Fruit fly (Drosophila melanogaster) whole organism, prepupa: ENCODE data around the gene CG33725.

Experiments
- CG10631 ChIP-seq: fragments of 200-800 bp; sonication (Bioruptor generic); optimal IDR thresholded peaks from 2 replicates; lab custom pipeline; 2016; ENCODE audit warnings: missing biosample characterization, missing genetic modification characterization
- CG10669 ChIP-seq: fragments of 200-800 bp; sonication (Bioruptor generic); optimal IDR thresholded peaks from 3 replicates; lab custom pipeline; 2018; ENCODE audit warnings: missing biosample characterization, mild to moderate bottlenecking, missing genetic modification characterization, moderate library complexity
- CG11294 ChIP-seq: fragments of 200-800 bp; sonication (Bioruptor generic); IDR thresholded peaks from 2 replicates; pipeline ENCODE4 v1.3.6; 2022; ENCODE audit warnings: missing biosample characterization, missing genetic modification characterization
- CG11762 ChIP-seq: fragments of 200-800 bp; sonication (Bioruptor generic); optimal IDR thresholded peaks from 3 replicates; lab custom pipeline; 2016; ENCODE audit warnings: missing biosample characterization, missing genetic modification characterization; ENCODE audit not compliant: insufficient read depth
- CG11902 ChIP-seq: fragments of 200-800 bp; sonication (Bioruptor generic); optimal IDR thresholded peaks from 3 replicates; lab custom pipeline; 2016; ENCODE audit warnings: missing biosample characterization, missing genetic modification characterization
- CG15336 ChIP-seq: fragments of 200-800 bp; sonication (Bioruptor generic); IDR thresholded peaks from 2 replicates; pipeline ENCODE4 v1.3.6; 2022; ENCODE audit warnings: missing biosample characterization, missing genetic modification characterization
- CG1621 ChIP-seq: fragments of 200-800 bp; sonication (Bioruptor generic); optimal IDR thresholded peaks from 3 replicates; lab custom pipeline; 2018; ENCODE audit warnings: missing biosample characterization, mild to moderate bottlenecking, missing genetic modification characterization
- CG16779 ChIP-seq: fragments of 200-800 bp; sonication (Bioruptor generic); optimal IDR thresholded peaks from 3 replicates; lab custom pipeline; 2017; ENCODE audit warnings: missing biosample characterization, mild to moderate bottlenecking, missing genetic modification characterization
- CG3032 ChIP-seq: fragments of 200-800 bp; optimal IDR thresholded peaks from 2 replicates; lab custom pipeline; 2019; ENCODE audit warnings: missing biosample characterization, mild to moderate bottlenecking, missing genetic modification characterization, moderate library complexity
- CG31627 ChIP-seq: fragments of 200-800 bp; sonication (Bioruptor generic); optimal IDR thresholded peaks from 3 replicates; lab custom pipeline; 2016; ENCODE audit warnings: missing biosample characterization, missing genetic modification characterization
- CG34406 ChIP-seq: fragments of 200-800 bp; sonication (Bioruptor generic); optimal IDR thresholded peaks from 3 replicates; lab custom pipeline; 2016; ENCODE audit warnings: missing biosample characterization, missing genetic modification characterization
- CG3919 ChIP-seq: fragments of 200-800 bp; sonication (Bioruptor generic); optimal IDR thresholded peaks from 3 replicates; lab custom pipeline; 2016; ENCODE audit warnings: missing biosample characterization, missing genetic modification characterization
- CG4318 ChIP-seq: fragments of 200-800 bp; sonication (Bioruptor generic); optimal IDR thresholded peaks from 3 replicates; lab custom pipeline; 2017; ENCODE audit warnings: missing biosample characterization, mild to moderate bottlenecking, missing genetic modification characterization
- CG6163 ChIP-seq: fragments of 200-800 bp; sonication (Bioruptor generic); IDR thresholded peaks from 3 replicates; pipeline ENCODE4 v1.3.6; 2022; ENCODE audit warnings: missing biosample characterization, missing genetic modification characterization
- CG6792 ChIP-seq: fragments of 200-800 bp; sonication (Bioruptor generic); optimal IDR thresholded peaks from 3 replicates; lab custom pipeline; 2016; ENCODE audit warnings: missing biosample characterization, missing genetic modification characterization
- CG6808 ChIP-seq: fragments of 200-800 bp; sonication (Bioruptor generic); optimal IDR thresholded peaks from 3 replicates; lab custom pipeline; 2017; ENCODE audit warnings: missing biosample characterization, missing genetic modification characterization, mild to moderate bottlenecking, moderate library complexity, missing genetic modification reagents
- CG8119 ChIP-seq: fragments of 200-800 bp; sonication (Bioruptor generic); IDR thresholded peaks from 3 replicates; pipeline ENCODE4 v1.3.6; 2022; ENCODE audit warnings: missing biosample characterization, missing genetic modification characterization
- CG8319 ChIP-seq: fragments of 200-800 bp; sonication (Bioruptor generic); optimal IDR thresholded peaks from 3 replicates; lab custom pipeline; 2016; ENCODE audit warnings: missing biosample characterization, missing genetic modification characterization
- CG8632 ChIP-seq: fragments of 200-800 bp; sonication (Bioruptor generic); optimal IDR thresholded peaks from 3 replicates; lab custom pipeline; 2016; ENCODE audit warnings: missing biosample characterization, missing genetic modification characterization
- CG9139 ChIP-seq: fragments of 200-800 bp; sonication (Bioruptor generic); optimal IDR thresholded peaks from 3 replicates; lab custom pipeline; 2017; ENCODE audit warnings: missing biosample characterization, mild to moderate bottlenecking, missing genetic modification characterization
- Eip75B ChIP-seq: fragments of 200-800 bp; sonication (Bioruptor generic); optimal IDR thresholded peaks from 3 replicates; lab custom pipeline; 2016; ENCODE audit warnings: missing biosample characterization, missing genetic modification characterization
- Eip78C ChIP-seq: fragments of 200-800 bp; sonication (Bioruptor generic); peaks from one replicate; lab custom pipeline; 2016; ENCODE audit warnings: missing biosample characterization, missing genetic modification characterization
- Eip93F ChIP-seq: fragments of 200-800 bp; sonication (Bioruptor generic); optimal IDR thresholded peaks from 2 replicates; lab custom pipeline; 2016; ENCODE audit warnings: missing biosample characterization, mild to moderate bottlenecking, missing genetic modification characterization
- Ets21C ChIP-seq: fragments of 200-800 bp; sonication (Bioruptor generic); optimal IDR thresholded peaks from 3 replicates; lab custom pipeline; 2016; ENCODE audit warnings: missing biosample characterization, missing genetic modification characterization
- Ets96B ChIP-seq: fragments of 200-800 bp; optimal IDR thresholded peaks from 2 replicates; lab custom pipeline; 2019; ENCODE audit warnings: missing biosample characterization, mild to moderate bottlenecking, missing genetic modification characterization, moderate library complexity
- Gug ChIP-seq: fragments of 200-800 bp; sonication (Bioruptor generic); IDR thresholded peaks from 2 replicates; pipeline ENCODE4 v1.3.6; 2022; ENCODE audit warnings: missing biosample characterization, missing genetic modification characterization
- Hr38 ChIP-seq: sonication (Bioruptor generic); optimal IDR thresholded peaks from 2 replicates; lab custom pipeline; 2016; ENCODE audit warnings: missing biosample characterization, missing genetic modification characterization
- Hr39 ChIP-seq: fragments of 200-800 bp; sonication (Bioruptor generic); optimal IDR thresholded peaks from 2 replicates; lab custom pipeline; 2016; ENCODE audit warnings: missing biosample characterization, missing genetic modification characterization
- Hr4 ChIP-seq: fragments of 200-800 bp; sonication (Bioruptor generic); optimal IDR thresholded peaks from 3 replicates; lab custom pipeline; 2016; ENCODE audit warnings: missing biosample characterization, missing genetic modification characterization
- Met ChIP-seq: fragments of 200-800 bp; sonication (Bioruptor generic); optimal IDR thresholded peaks from 3 replicates; lab custom pipeline; 2016; ENCODE audit warnings: missing biosample characterization, missing genetic modification characterization
- Smox ChIP-seq: fragments of 200-800 bp; sonication (Bioruptor generic); optimal IDR thresholded peaks from 3 replicates; lab custom pipeline; 2016; ENCODE audit warnings: missing biosample characterization, missing genetic modification characterization
- Sox14 ChIP-seq: fragments of 200-800 bp; sonication (Bioruptor generic); optimal IDR thresholded peaks from 3 replicates; lab custom pipeline; 2016; ENCODE audit warnings: missing biosample characterization, missing genetic modification characterization
- Sox15 ChIP-seq: fragments of 200-800 bp; sonication (Bioruptor generic); optimal IDR thresholded peaks from 3 replicates; lab custom pipeline; 2016; ENCODE audit warnings: missing biosample characterization, missing genetic modification characterization
- achi ChIP-seq: fragments of 200-800 bp; sonication (Bioruptor generic); optimal IDR thresholded peaks from 3 replicates; lab custom pipeline; 2016; ENCODE audit warnings: missing biosample characterization, missing genetic modification characterization
- cyc ChIP-seq: fragments of 200-800 bp; sonication (Bioruptor generic); optimal IDR thresholded peaks from 3 replicates; lab custom pipeline; 2016; ENCODE audit warnings: missing biosample characterization, missing genetic modification characterization
- dac ChIP-seq: fragments of 200-800 bp; sonication (Bioruptor generic); optimal IDR thresholded peaks from 2 replicates; lab custom pipeline; 2017; ENCODE audit warnings: missing biosample characterization, mild to moderate bottlenecking, missing genetic modification characterization
- esn ChIP-seq: fragments of 200-800 bp; sonication (Bioruptor generic); optimal IDR thresholded peaks from 2 replicates; lab custom pipeline; 2016; ENCODE audit warnings: missing biosample characterization, mild to moderate bottlenecking, missing genetic modification characterization, moderate library complexity
- fd59A ChIP-seq: fragments of 200-800 bp; sonication (Bioruptor generic); optimal IDR thresholded peaks from 2 replicates; lab custom pipeline; 2017; ENCODE audit warnings: missing biosample characterization, mild to moderate bottlenecking, missing genetic modification characterization, missing genetic modification reagents
- fd85E ChIP-seq: fragments of 200-800 bp; sonication (Bioruptor generic); optimal IDR thresholded peaks from 3 replicates; lab custom pipeline; 2016; ENCODE audit warnings: missing biosample characterization, missing genetic modification characterization
- fkh ChIP-seq: fragments of 200-800 bp; sonication (Bioruptor generic); optimal IDR thresholded peaks from 3 replicates; lab custom pipeline; 2017; ENCODE audit warnings: missing biosample characterization, mild to moderate bottlenecking, missing genetic modification characterization, moderate library complexity
- lz ChIP-seq: fragments of 200-800 bp; sonication (Bioruptor generic); optimal IDR thresholded peaks from 3 replicates; lab custom pipeline; 2016; ENCODE audit warnings: missing biosample characterization, missing genetic modification characterization
- net ChIP-seq: fragments of 200-800 bp; sonication (Bioruptor generic); optimal IDR thresholded peaks from 3 replicates; lab custom pipeline; 2016; ENCODE audit warnings: missing biosample characterization, missing genetic modification characterization
- pdm3 ChIP-seq: fragments of 200-800 bp; sonication (Bioruptor generic); optimal IDR thresholded peaks from 3 replicates; lab custom pipeline; 2016; ENCODE audit warnings: missing biosample characterization, missing genetic modification characterization
- salr ChIP-seq, 2 experiments: fragments of 200-800 bp; sonication (Bioruptor generic); optimal IDR thresholded peaks; 3 replicates each; lab custom pipeline; 2016 to 2018; ENCODE audit warnings: missing biosample characterization in 2 of 2, missing genetic modification characterization in 2 of 2, mild to moderate bottlenecking in 1 of 2
- spab ChIP-seq: fragments of 200-800 bp; sonication (Bioruptor generic); optimal IDR thresholded peaks from 2 replicates; lab custom pipeline; 2017; ENCODE audit warnings: missing biosample characterization, mild to moderate bottlenecking, missing genetic modification characterization, missing genetic modification reagents

The CG33725 gene

DNA sequence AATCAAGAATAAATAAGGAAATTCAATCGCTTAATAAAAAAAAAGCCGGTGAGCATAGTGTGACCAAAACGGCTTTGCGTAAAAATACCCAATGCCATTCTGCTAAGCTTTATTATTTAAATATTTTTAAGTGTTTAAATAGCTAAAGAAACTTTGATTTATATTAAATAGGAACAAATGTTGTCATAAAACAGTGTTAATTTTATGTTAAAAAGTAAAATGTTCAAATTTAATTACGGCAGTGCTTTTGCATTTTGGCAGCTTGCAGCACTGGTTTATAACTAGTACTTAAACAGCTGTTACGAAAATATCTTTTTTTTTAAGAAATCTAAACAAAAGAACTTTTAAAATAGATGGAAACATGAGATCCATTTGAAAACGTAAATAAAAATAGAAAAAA is 18.8 kb downstream of the CG33725 start, which contains the start of the genes CG10638 and CG10681 (continued):
- TF ChIP-seq CG10631 (GFP tag; lab: Kevin White, UChicago) (peak; percentile 45), CG6163 (GFP tag; lab: Robert Waterston, UW) (no peak), salr (GFP tag; optimal IDR thresholded peaks at IDR 0.05; lab: Kevin White, UChicago) (no peak), CG16779 (tag; lab: Kevin White, UChicago) (no peak), Hr4 (GFP tag; lab: Kevin White, UChicago) (peak; percentile 56), Hr39 (GFP tag; lab: Kevin White, UChicago) (no peak), dac (no peak), net (GFP tag; lab: Kevin White, UChicago) (no peak), CG9139 (no peak), Eip75B (GFP tag; lab: Kevin White, UChicago) (peak; percentile 68), Eip93F (peak; percentile 36), spab (GFP tag; lab: Kevin White, UChicago) (no peak), Smox (GFP tag; lab: Kevin White, UChicago) (no peak), esn (GFP tag; lab: Kevin White, UChicago) (peak; percentile 74), CG4318 (GFP tag; lab: Kevin White, UChicago) (no peak), lz (GFP tag; lab: Kevin White, UChicago) (peak; percentile 49), Sox14 (GFP tag; lab: Kevin White, UChicago) (peak; percentile 81), CG15336 (GFP tag; lab: Robert Waterston, UW) (no peak), cyc (GFP tag; lab: Kevin White, UChicago) (peak; percentile 43), Eip78C (GFP tag; lab: Kevin White, UChicago) (peak; percentile 88), Sox15 (GFP tag; lab: Kevin White, UChicago) (no peak), Ets96B (tag; lab: Kevin White, UChicago) (peak; percentile 26), pdm3 (GFP tag; lab: Kevin White, UChicago) (no peak)

DNA sequence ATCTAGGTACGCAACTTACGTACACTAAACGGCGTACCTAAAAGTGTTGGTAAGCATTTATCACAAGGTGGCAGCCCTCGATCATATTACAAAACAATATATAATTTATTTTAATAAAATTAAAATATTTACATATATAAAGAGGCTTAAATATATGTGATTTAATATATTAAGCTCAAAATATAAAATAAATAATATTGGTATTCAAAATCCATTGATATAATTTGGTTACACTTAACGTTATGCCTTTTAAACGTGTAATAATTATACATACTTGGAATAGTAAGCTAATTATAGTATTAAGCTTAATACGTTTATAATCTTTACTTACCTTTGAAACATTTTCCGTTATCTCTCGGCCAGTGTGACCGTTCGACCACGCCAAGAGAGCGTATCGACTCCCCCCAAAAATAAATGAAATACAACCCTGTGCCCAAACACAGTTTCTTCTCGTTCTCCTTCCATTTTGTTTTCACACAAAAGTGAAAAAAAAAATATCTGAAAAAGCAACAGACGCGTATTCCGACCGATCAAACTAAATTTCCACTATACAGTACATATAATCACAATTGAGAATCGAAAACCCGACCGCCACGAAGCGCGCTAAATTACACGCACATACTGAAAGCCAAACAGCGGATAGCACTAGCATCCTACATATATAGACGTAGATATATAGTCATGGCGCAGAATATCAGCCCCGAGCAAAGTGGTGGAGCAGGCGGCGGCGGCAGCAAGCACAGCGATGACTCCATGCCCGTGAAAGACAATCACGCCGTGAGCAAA is 21.6 kb downstream of the CG33725 start, which contains the start of the genes CG10646 and vih:
TSS of gene CG10646 (minus strand) at position 30 of the 786 bp plus-strand sequence.
TSS of gene vih (plus strand) at position 428 of the 786 bp plus-strand sequence.
- no peak for TF ChIP-seq CG10631 (GFP tag; lab: Kevin White, UChicago)
- TF ChIP-seq CG34406: peak; percentile 19
- no peak for TF ChIP-seq achi (GFP tag; lab: Kevin White, UChicago)
- TF ChIP-seq Gug: no peak
- TF ChIP-seq CG31627: peak; percentile 31
- TF ChIP-seq CG6163 (GFP tag; lab: Robert Waterston, UW): 0 out of 3 replicates have a peak, but pooled peaks have one; percentile 18
- TF ChIP-seq CG10669 (GFP tag; lab: Kevin White, UChicago): no peak
- TF ChIP-seq CG11762 (GFP tag; lab: Kevin White, UChicago): peak; percentile 8
- no peak for TF ChIP-seq fd59A (GFP tag; lab: Kevin White, UChicago)
- TF ChIP-seq esn (GFP tag; lab: Kevin White, UChicago): peak; percentile 54
- peak; percentile 52 for TF ChIP-seq Eip93F
- TF ChIP-seq Hr4 (GFP tag; lab: Kevin White, UChicago): no peak
- peak; percentile 11 for TF ChIP-seq CG1621
- peak; percentile 21 for TF ChIP-seq CG6792 (GFP tag; lab: Kevin White, UChicago)
- TF ChIP-seq cyc (GFP tag; lab: Kevin White, UChicago): peak; percentile 54
- peak; percentile 32; the same call in 1 of the 3 replicates for TF ChIP-seq CG8119 (GFP tag; lab: Robert Waterston, UW)
- no peak for TF ChIP-seq CG6808 (GFP tag; lab: Kevin White, UChicago)
- TF ChIP-seq CG3032 (tag; lab: Kevin White, UChicago): peak; percentile 21
- TF ChIP-seq fd85E (GFP tag; lab: Kevin White, UChicago): no peak
- no peak for TF ChIP-seq dac
- no peak for TF ChIP-seq salr (GFP tag; optimal IDR thresholded peaks at IDR 0.05; lab: Kevin White, UChicago)
- no peak for TF ChIP-seq Ets21C (GFP tag; lab: Kevin White, UChicago)
- TF ChIP-seq CG8319 (GFP tag; lab: Kevin White, UChicago): no peak
- TF ChIP-seq fkh (GFP tag; lab: Kevin White, UChicago): peak; percentile 45
- no peak for TF ChIP-seq Sox14 (GFP tag; lab: Kevin White, UChicago)
- TF ChIP-seq Met: no peak
- TF ChIP-seq Hr38 (GFP tag; lab: Kevin White, UChicago): no peak
- TF ChIP-seq Eip75B (GFP tag; lab: Kevin White, UChicago): no peak
- TF ChIP-seq CG11294 (GFP tag; lab: Robert Waterston, UW): no peak
- peak; percentile 4 for TF ChIP-seq Ets96B (tag; lab: Kevin White, UChicago)
- TF ChIP-seq CG11902 (GFP tag; lab: Kevin White, UChicago): no peak
- TF ChIP-seq CG4318 (GFP tag; lab: Kevin White, UChicago): no peak
- peak; percentile 54 for TF ChIP-seq CG3919 (GFP tag; lab: Kevin White, UChicago)
- 0 out of 2 replicates have a peak, but pooled peaks have one; percentile 35 for TF ChIP-seq CG15336 (GFP tag; lab: Robert Waterston, UW)
- no peak for TF ChIP-seq CG8632 (GFP tag; lab: Kevin White, UChicago)
